Fruit fly (Drosophila melanogaster) whole organism, pupa: ENCODE results near the gene DPCoAC.
A peak's percentile ranks its signal among the peaks of the same experiment; 100 is the strongest.

Experiments
- CG10348 ChIP-seq: fragments of 200-800 bp; sonication (Bioruptor generic); IDR thresholded peaks from 2 replicates; pipeline ENCODE4 v1.3.6; 2022; ENCODE audit warnings: missing biosample characterization, missing genetic modification characterization
- CG12605 ChIP-seq: fragments of 200-800 bp; sonication (Bioruptor generic); IDR thresholded peaks from 2 replicates; pipeline ENCODE4 v1.3.6; 2022; ENCODE audit warnings: missing biosample characterization, missing genetic modification characterization
- CG13204 ChIP-seq: fragments of 200-800 bp; sonication (Bioruptor generic); optimal IDR thresholded peaks from 2 replicates; lab custom pipeline; 2018; ENCODE audit warnings: missing biosample characterization, mild to moderate bottlenecking, missing genetic modification characterization, moderate library complexity
- CG14655 ChIP-seq: fragments of 200-800 bp; sonication (Bioruptor generic); optimal IDR thresholded peaks from 3 replicates; lab custom pipeline; 2017; ENCODE audit warnings: mild to moderate bottlenecking, missing biosample characterization, missing genetic modification reagents, missing genetic modification characterization
- CG15710 ChIP-seq: fragments of 200-800 bp; sonication (Bioruptor generic); optimal IDR thresholded peaks from 2 replicates; lab custom pipeline; 2018; ENCODE audit warnings: missing biosample characterization, mild to moderate bottlenecking, missing genetic modification characterization, moderate library complexity
- CG17806 ChIP-seq: fragments of 200-800 bp; sonication (Bioruptor generic); optimal IDR thresholded peaks from 2 replicates; lab custom pipeline; 2018; ENCODE audit warnings: missing biosample characterization, mild to moderate bottlenecking, missing genetic modification characterization, moderate library complexity
- CG32121 ChIP-seq: fragments of 200-800 bp; sonication (Bioruptor generic); IDR thresholded peaks from 2 replicates; pipeline ENCODE4 v1.3.6; 2022; ENCODE audit warnings: missing biosample characterization, missing genetic modification characterization
- CG34367 ChIP-seq: fragments of 200-800 bp; sonication (Bioruptor generic); optimal IDR thresholded peaks from 2 replicates; lab custom pipeline; 2018; ENCODE audit warnings: missing biosample characterization, mild to moderate bottlenecking, missing genetic modification characterization
- CG4496 ChIP-seq: fragments of 200-800 bp; sonication (Bioruptor generic); IDR thresholded peaks from 3 replicates; pipeline ENCODE4 v1.3.6; 2022; ENCODE audit warnings: missing biosample characterization, missing genetic modification characterization
- CG8159 ChIP-seq: fragments of 200-800 bp; sonication (Bioruptor generic); optimal IDR thresholded peaks from 3 replicates; lab custom pipeline; 2018; ENCODE audit warnings: missing biosample characterization, mild to moderate bottlenecking, missing genetic modification characterization, moderate library complexity
- CG8301 ChIP-seq: fragments of 200-800 bp; sonication (Bioruptor generic); optimal IDR thresholded peaks from 2 replicates; lab custom pipeline; 2018; ENCODE audit warnings: missing biosample characterization, mild to moderate bottlenecking, missing genetic modification characterization
- CG9948 ChIP-seq: fragments of 200-800 bp; sonication (Bioruptor generic); optimal IDR thresholded peaks from 2 replicates; lab custom pipeline; 2018; ENCODE audit warnings: missing biosample characterization, mild to moderate bottlenecking, missing genetic modification characterization, moderate library complexity
- D1 ChIP-seq: fragments of 200-800 bp; sonication (Bioruptor generic); optimal IDR thresholded peaks from 2 replicates; lab custom pipeline; 2018; ENCODE audit warnings: missing biosample characterization, mild to moderate bottlenecking, missing genetic modification characterization, moderate library complexity
- EcR ChIP-seq: fragments of 200-800 bp; sonication (Bioruptor generic); optimal IDR thresholded peaks from 3 replicates; lab custom pipeline; 2019; ENCODE audit warnings: missing biosample characterization, missing genetic modification characterization, mild to moderate bottlenecking, moderate library complexity, missing genetic modification reagents
- Ets98B ChIP-seq: fragments of 200-800 bp; sonication (Bioruptor generic); IDR thresholded peaks from 2 replicates; pipeline ENCODE4 v1.3.6; 2022; ENCODE audit warnings: missing biosample characterization, missing genetic modification characterization
- Pif1A ChIP-seq: fragments of 200-800 bp; sonication (Bioruptor generic); optimal IDR thresholded peaks from 3 replicates; lab custom pipeline; 2016; ENCODE audit warnings: missing biosample characterization, missing genetic modification characterization
- Pif1B ChIP-seq: fragments of 200-800 bp; sonication (Bioruptor generic); optimal IDR thresholded peaks from 3 replicates; lab custom pipeline; 2016; ENCODE audit warnings: missing biosample characterization, missing genetic modification characterization
- Snoo ChIP-seq: fragments of 200-800 bp; sonication (Bioruptor generic); optimal IDR thresholded peaks from 3 replicates; lab custom pipeline; 2017; ENCODE audit warnings: missing biosample characterization, mild to moderate bottlenecking, missing genetic modification characterization, inconsistent platforms
- fd96Ca ChIP-seq: fragments of 200-800 bp; sonication (Bioruptor generic); IDR thresholded peaks from 3 replicates; pipeline ENCODE4 v1.3.6; 2022; ENCODE audit warnings: missing biosample characterization, missing genetic modification characterization
- gl ChIP-seq: fragments of 200-800 bp; sonication (Bioruptor generic); optimal IDR thresholded peaks from 2 replicates; lab custom pipeline; 2018; ENCODE audit warnings: missing biosample characterization, mild to moderate bottlenecking, missing genetic modification characterization
- rn ChIP-seq: fragments of 200-800 bp; sonication (Bioruptor generic); IDR thresholded peaks from 2 replicates; pipeline ENCODE4 v1.3.6; 2022; ENCODE audit warnings: missing biosample characterization, missing genetic modification characterization

Gene DPCoAC

dm6 chr3R:20549017-20549854 is 8.2 kb downstream of the DPCoAC start:
- TF ChIP-seq Snoo (tag; lab: Kevin White, UChicago) (no peak), CG17806 (tag; lab: Kevin White, UChicago) (no peak), EcR (peak; percentile 86), Ets98B (GFP tag; lab: Robert Waterston, UW) (peak; percentile 60), CG13204 (GFP tag; lab: Kevin White, UChicago) (no peak), CG9948 (tag; lab: Kevin White, UChicago) (no peak), CG32121 (GFP tag; lab: Robert Waterston, UW) (0 out of 2 replicates have a peak, but pooled peaks have one; percentile 36), CG8301 (tag; lab: Kevin White, UChicago) (no peak), CG12605 (0 out of 2 replicates have a peak, but pooled peaks have one; percentile 22), CG34367 (tag; lab: Kevin White, UChicago) (no peak), fd96Ca (GFP tag; lab: Robert Waterston, UW) (peak; percentile 55; the same call in 2 of the 3 replicates), CG4496 (GFP tag; lab: Robert Waterston, UW) (0 out of 3 replicates have a peak, but pooled peaks have one; percentile 31), CG14655 (GFP tag; lab: Kevin White, UChicago) (no peak), Pif1B (no peak), rn (GFP tag; lab: Robert Waterston, UW) (no peak), CG10348 (no peak), D1 (tag; lab: Kevin White, UChicago) (no peak), CG8159 (tag; lab: Kevin White, UChicago) (no peak)

- TF ChIP-seq CG13204 (GFP tag; lab: Kevin White, UChicago) = no peak
- TF ChIP-seq CG10348 = no peak
- TF ChIP-seq CG14655 (GFP tag; lab: Kevin White, UChicago) = no peak
- no peak for TF ChIP-seq CG12605
- no peak for TF ChIP-seq CG15710 (tag; lab: Kevin White, UChicago)
- no peak for TF ChIP-seq CG32121 (GFP tag; lab: Robert Waterston, UW)
- TF ChIP-seq Snoo (tag; lab: Kevin White, UChicago) = no peak
- no peak for TF ChIP-seq gl (tag; lab: Kevin White, UChicago)
These were observed 9.2 kb downstream of the DPCoAC start for dm6 chr3R:20548255-20548654.

- TF ChIP-seq CG13204 (GFP tag; lab: Kevin White, UChicago) = peak; percentile 62
- TF ChIP-seq Ets98B (GFP tag; lab: Robert Waterston, UW) = no peak
- no peak for TF ChIP-seq CG10348
- peak; percentile 70 for TF ChIP-seq gl (tag; lab: Kevin White, UChicago)
- TF ChIP-seq CG32121 (GFP tag; lab: Robert Waterston, UW) = no peak
- TF ChIP-seq CG15710 (tag; lab: Kevin White, UChicago) = peak; percentile 42
- no peak for TF ChIP-seq CG14655 (GFP tag; lab: Kevin White, UChicago)
- peak; percentile 66 for TF ChIP-seq CG4496 (GFP tag; lab: Robert Waterston, UW)
- 0 out of 3 replicates have a peak, but pooled peaks have one; percentile 48 for TF ChIP-seq fd96Ca (GFP tag; lab: Robert Waterston, UW)
- peak; percentile 17 for TF ChIP-seq EcR
- TF ChIP-seq CG12605 = peak; percentile 42; the same call in 1 of the 2 replicates
- no peak for TF ChIP-seq Snoo (tag; lab: Kevin White, UChicago)
These were observed 9.7 kb downstream of the DPCoAC start for dm6 chr3R:20547758-20548157.

- no peak for TF ChIP-seq D1 (tag; lab: Kevin White, UChicago)
- TF ChIP-seq CG14655 (GFP tag; lab: Kevin White, UChicago) = peak; percentile 18
- no peak; the same call in 1 of the 2 replicates for TF ChIP-seq Ets98B (GFP tag; lab: Robert Waterston, UW)
- TF ChIP-seq CG15710 (tag; lab: Kevin White, UChicago) = no peak
- no peak for TF ChIP-seq Pif1B
- TF ChIP-seq CG9948 (tag; lab: Kevin White, UChicago) = no peak
- TF ChIP-seq rn (GFP tag; lab: Robert Waterston, UW) = no peak
- TF ChIP-seq gl (tag; lab: Kevin White, UChicago) = no peak
- 0 out of 3 replicates have a peak, but pooled peaks have one; percentile 20 for TF ChIP-seq fd96Ca (GFP tag; lab: Robert Waterston, UW)
- TF ChIP-seq CG12605 = no peak
- peak; percentile 17 for TF ChIP-seq Pif1A (GFP tag; lab: Kevin White, UChicago)
- no peak for TF ChIP-seq CG32121 (GFP tag; lab: Robert Waterston, UW)
- no peak for TF ChIP-seq Snoo (tag; lab: Kevin White, UChicago)
- TF ChIP-seq CG17806 (tag; lab: Kevin White, UChicago) = no peak
- no peak for TF ChIP-seq EcR
- TF ChIP-seq CG10348 = no peak
- 0 out of 3 replicates have a peak, but pooled peaks have one; percentile 6 for TF ChIP-seq CG4496 (GFP tag; lab: Robert Waterston, UW)
- TF ChIP-seq CG8301 (tag; lab: Kevin White, UChicago) = no peak
- TF ChIP-seq CG13204 (GFP tag; lab: Kevin White, UChicago) = no peak
- TF ChIP-seq CG8159 (tag; lab: Kevin White, UChicago) = no peak
- no peak for TF ChIP-seq CG34367 (tag; lab: Kevin White, UChicago)
These were observed 10.5 kb downstream of the DPCoAC start for dm6 chr3R:20546662-20547620.
